Worm (Caenorhabditis elegans): ENCODE measurements around the gene pitr-6.

Gene pitr-6

ce11 chrII:12452754-12453352 lies 7.7 kb downstream of the pitr-6 start, which contains the start of the genes sre-35 and sre-33:
TSS of gene sre-35 (minus strand) at chrII:12452854.
TSS of gene sre-33 (plus strand) at chrII:12453302.
- TF ChIP-seq ceh-30 (tag; optimal IDR thresholded peaks at IDR 0.05) (no peak), pag-3 (tag; optimal IDR thresholded peaks at IDR 0.05; ENCODE audit: borderline replicate concordance) (no peak), ets-4 (tag; optimal IDR thresholded peaks at IDR 0.05) (no peak), tbx-2 (tag; optimal IDR thresholded peaks at IDR 0.05) (no peak), ahr-1 (tag; optimal IDR thresholded peaks at IDR 0.05) (no peak), F13H6.1 (tag; optimal IDR thresholded peaks at IDR 0.05) (no peak), fax-1 (tag; optimal IDR thresholded peaks at IDR 0.05) (no peak), dmd-4 (tag; optimal IDR thresholded peaks at IDR 0.05; ENCODE audit: borderline replicate concordance) (no peak), ztf-16 (tag; optimal IDR thresholded peaks at IDR 0.05) (no peak), sox-4 (tag; optimal IDR thresholded peaks at IDR 0.05) (no peak), sdc-2 (tag; optimal IDR thresholded peaks at IDR 0.05) (no peak), dve-1 (tag; optimal IDR thresholded peaks at IDR 0.05) (no peak), zip-5 (tag; optimal IDR thresholded peaks at IDR 0.05) (no peak), sox-2 (GFP tag; IDR thresholded peaks at IDR 0.05) (no peak), hlh-8 (tag; optimal IDR thresholded peaks at IDR 0.05) (no peak), nfya-1 (tag; optimal IDR thresholded peaks at IDR 0.05) (no peak), ama-1 (optimal IDR thresholded peaks at IDR 0.05) (no peak), nhr-232 (tag; optimal IDR thresholded peaks at IDR 0.05) (no peak), pha-4 (tag; optimal IDR thresholded peaks at IDR 0.05) (no peak)

DNA sequence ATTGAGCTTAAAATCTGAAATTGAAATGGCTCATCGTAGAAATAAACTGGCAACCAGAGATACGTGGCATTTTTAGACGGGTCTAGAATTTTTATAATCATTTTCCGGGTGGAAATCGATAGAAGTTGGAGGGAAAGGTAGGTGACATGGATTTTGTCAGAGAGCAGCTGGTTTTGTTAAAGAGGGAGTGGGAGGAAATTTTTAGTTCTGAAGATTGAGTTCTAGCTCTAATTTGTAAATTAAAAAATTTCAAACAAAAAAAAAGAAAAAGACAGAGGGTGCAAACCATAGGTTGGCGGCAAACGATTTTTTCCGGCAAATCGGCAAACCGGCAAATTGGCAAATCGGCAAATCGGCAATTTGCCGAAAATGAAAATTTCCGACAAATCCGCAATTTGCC lies 11.5 kb downstream of the pitr-6 start, which contains the start of gene sre-32:
Gene sre-32 (minus strand): TSS at position 101 of the 400 bp plus-strand sequence.
- TF ChIP-seq hlh-15 (tag; optimal IDR thresholded peaks at IDR 0.05) (no peak), ceh-34 (tag; optimal IDR thresholded peaks at IDR 0.05) (no peak), pax-1 (tag; optimal IDR thresholded peaks at IDR 0.05) (no peak), odd-2 (tag; optimal IDR thresholded peaks at IDR 0.05) (no peak), zip-5 (tag; optimal IDR thresholded peaks at IDR 0.05) (no peak), pha-2 (tag; optimal IDR thresholded peaks at IDR 0.05) (no peak)

ce11 chrII:12457275-12457674 lies 12.1 kb downstream of the pitr-6 start, which contains the start of gene sre-38:
TSS of gene sre-38 (plus strand) at chrII:12457575.
- no peak for TF ChIP-seq lim-6 (tag; optimal IDR thresholded peaks at IDR 0.05)
- no peak for TF ChIP-seq unc-42 (tag; optimal IDR thresholded peaks at IDR 0.05)
- no peak for TF ChIP-seq Y22D7AL.16 (tag; optimal IDR thresholded peaks at IDR 0.05)
- no peak for TF ChIP-seq ceh-6 (GFP tag; optimal IDR thresholded peaks at IDR 0.05)
- no peak for TF ChIP-seq pqm-1 (tag; optimal IDR thresholded peaks at IDR 0.05)
- TF ChIP-seq K02D7.2 (tag; optimal IDR thresholded peaks at IDR 0.05), result no peak
- TF ChIP-seq madf-2 (tag; optimal IDR thresholded peaks at IDR 0.05), result no peak
- TF ChIP-seq ama-1 (optimal IDR thresholded peaks at IDR 0.05), result no peak
- no peak for TF ChIP-seq ahr-1 (tag; optimal IDR thresholded peaks at IDR 0.05)
- no peak for TF ChIP-seq dve-1 (tag; optimal IDR thresholded peaks at IDR 0.05)

ce11 chrII:12459422-12459821 lies 14.3 kb downstream of the pitr-6 start, which contains the start of gene tag-281:
TSS of gene tag-281 (plus strand) at chrII:12459761.
- TF ChIP-seq npax-4 (tag; optimal IDR thresholded peaks at IDR 0.05) (no peak), ceh-34 (tag; optimal IDR thresholded peaks at IDR 0.05) (peak; percentile 12), ceh-18 (tag; optimal IDR thresholded peaks at IDR 0.05) (peak; percentile 25), pax-1 (tag; optimal IDR thresholded peaks at IDR 0.05) (peak; percentile 6), ceh-22 (tag; optimal IDR thresholded peaks at IDR 0.05) (no peak), ceh-19 (GFP tag; optimal IDR thresholded peaks at IDR 0.05) (no peak), nfya-1 (tag; optimal IDR thresholded peaks at IDR 0.05) (peak; percentile 68), ceh-31 (tag; optimal IDR thresholded peaks at IDR 0.05) (peak; percentile 15), unc-86 (tag; optimal IDR thresholded peaks at IDR 0.05) (peak; percentile 21), ceh-48 (tag; optimal IDR thresholded peaks at IDR 0.05) (peak; percentile 3), unc-42 (tag; optimal IDR thresholded peaks at IDR 0.05) (peak; percentile 47)
